Fruit fly (Drosophila melanogaster) whole organism, pupa: ENCODE measurements around the gene Jhbp6.

Source experiments
- CG10348 ChIP-seq: fragments of 200-800 bp; sonication (Bioruptor generic); IDR thresholded peaks from 2 replicates; pipeline ENCODE4 v1.3.6; 2022; ENCODE audit warnings: missing biosample characterization, missing genetic modification characterization
- CG12605 ChIP-seq: fragments of 200-800 bp; sonication (Bioruptor generic); IDR thresholded peaks from 2 replicates; pipeline ENCODE4 v1.3.6; 2022; ENCODE audit warnings: missing biosample characterization, missing genetic modification characterization
- CG13204 ChIP-seq: fragments of 200-800 bp; sonication (Bioruptor generic); optimal IDR thresholded peaks from 2 replicates; lab custom pipeline; 2018; ENCODE audit warnings: missing biosample characterization, mild to moderate bottlenecking, missing genetic modification characterization, moderate library complexity
- CG14655 ChIP-seq: fragments of 200-800 bp; sonication (Bioruptor generic); optimal IDR thresholded peaks from 3 replicates; lab custom pipeline; 2017; ENCODE audit warnings: mild to moderate bottlenecking, missing biosample characterization, missing genetic modification reagents, missing genetic modification characterization
- CG15710 ChIP-seq: fragments of 200-800 bp; sonication (Bioruptor generic); optimal IDR thresholded peaks from 2 replicates; lab custom pipeline; 2018; ENCODE audit warnings: missing biosample characterization, mild to moderate bottlenecking, missing genetic modification characterization, moderate library complexity
- CG17806 ChIP-seq: fragments of 200-800 bp; sonication (Bioruptor generic); optimal IDR thresholded peaks from 2 replicates; lab custom pipeline; 2018; ENCODE audit warnings: missing biosample characterization, mild to moderate bottlenecking, missing genetic modification characterization, moderate library complexity
- CG32121 ChIP-seq: fragments of 200-800 bp; sonication (Bioruptor generic); IDR thresholded peaks from 2 replicates; pipeline ENCODE4 v1.3.6; 2022; ENCODE audit warnings: missing biosample characterization, missing genetic modification characterization
- CG34367 ChIP-seq: fragments of 200-800 bp; sonication (Bioruptor generic); optimal IDR thresholded peaks from 2 replicates; lab custom pipeline; 2018; ENCODE audit warnings: missing biosample characterization, mild to moderate bottlenecking, missing genetic modification characterization
- CG4496 ChIP-seq: fragments of 200-800 bp; sonication (Bioruptor generic); IDR thresholded peaks from 3 replicates; pipeline ENCODE4 v1.3.6; 2022; ENCODE audit warnings: missing biosample characterization, missing genetic modification characterization
- CG8159 ChIP-seq: fragments of 200-800 bp; sonication (Bioruptor generic); optimal IDR thresholded peaks from 3 replicates; lab custom pipeline; 2018; ENCODE audit warnings: missing biosample characterization, mild to moderate bottlenecking, missing genetic modification characterization, moderate library complexity
- CG8301 ChIP-seq: fragments of 200-800 bp; sonication (Bioruptor generic); optimal IDR thresholded peaks from 2 replicates; lab custom pipeline; 2018; ENCODE audit warnings: missing biosample characterization, mild to moderate bottlenecking, missing genetic modification characterization
- CG9948 ChIP-seq: fragments of 200-800 bp; sonication (Bioruptor generic); optimal IDR thresholded peaks from 2 replicates; lab custom pipeline; 2018; ENCODE audit warnings: missing biosample characterization, mild to moderate bottlenecking, missing genetic modification characterization, moderate library complexity
- D1 ChIP-seq: fragments of 200-800 bp; sonication (Bioruptor generic); optimal IDR thresholded peaks from 2 replicates; lab custom pipeline; 2018; ENCODE audit warnings: missing biosample characterization, mild to moderate bottlenecking, missing genetic modification characterization, moderate library complexity
- EcR ChIP-seq: fragments of 200-800 bp; sonication (Bioruptor generic); optimal IDR thresholded peaks from 3 replicates; lab custom pipeline; 2019; ENCODE audit warnings: missing biosample characterization, missing genetic modification characterization, mild to moderate bottlenecking, moderate library complexity, missing genetic modification reagents
- Ets98B ChIP-seq: fragments of 200-800 bp; sonication (Bioruptor generic); IDR thresholded peaks from 2 replicates; pipeline ENCODE4 v1.3.6; 2022; ENCODE audit warnings: missing biosample characterization, missing genetic modification characterization
- Pif1A ChIP-seq: fragments of 200-800 bp; sonication (Bioruptor generic); optimal IDR thresholded peaks from 3 replicates; lab custom pipeline; 2016; ENCODE audit warnings: missing biosample characterization, missing genetic modification characterization
- Pif1B ChIP-seq: fragments of 200-800 bp; sonication (Bioruptor generic); optimal IDR thresholded peaks from 3 replicates; lab custom pipeline; 2016; ENCODE audit warnings: missing biosample characterization, missing genetic modification characterization
- Snoo ChIP-seq: fragments of 200-800 bp; sonication (Bioruptor generic); optimal IDR thresholded peaks from 3 replicates; lab custom pipeline; 2017; ENCODE audit warnings: missing biosample characterization, mild to moderate bottlenecking, missing genetic modification characterization, inconsistent platforms
- fd96Ca ChIP-seq: fragments of 200-800 bp; sonication (Bioruptor generic); IDR thresholded peaks from 3 replicates; pipeline ENCODE4 v1.3.6; 2022; ENCODE audit warnings: missing biosample characterization, missing genetic modification characterization
- gl ChIP-seq: fragments of 200-800 bp; sonication (Bioruptor generic); optimal IDR thresholded peaks from 2 replicates; lab custom pipeline; 2018; ENCODE audit warnings: missing biosample characterization, mild to moderate bottlenecking, missing genetic modification characterization
- rn ChIP-seq: fragments of 200-800 bp; sonication (Bioruptor generic); IDR thresholded peaks from 2 replicates; pipeline ENCODE4 v1.3.6; 2022; ENCODE audit warnings: missing biosample characterization, missing genetic modification characterization

Jhbp6 gene

dm6 chr3L:22724046-22724771 is 54.5 kb downstream of the Jhbp6 start:
- TF ChIP-seq CG15710 (tag; lab: Kevin White, UChicago) (no peak), Pif1B (GFP tag; lab: Kevin White, UChicago) (no peak), CG12605 (GFP tag; lab: Robert Waterston, UW) (no peak), CG8301 (tag; lab: Kevin White, UChicago) (no peak), CG4496 (GFP tag; lab: Robert Waterston, UW) (no peak), CG9948 (tag; lab: Kevin White, UChicago) (no peak), Pif1A (GFP tag; lab: Kevin White, UChicago) (no peak), CG10348 (GFP tag; lab: Robert Waterston, UW) (no peak), fd96Ca (no peak)

dm6 chr3L:22727739-22728335 is 58.1 kb downstream of the Jhbp6 start, which contains the start of the genes CG14450 and CG11367:
TSS of gene CG14450 (minus strand) at chr3L:22727789.
TSS of gene CG11367 (plus strand) at chr3L:22728111.
- no peak for TF ChIP-seq CG8159 (tag; lab: Kevin White, UChicago)
- TF ChIP-seq CG34367 (tag; lab: Kevin White, UChicago): no peak
- peak; percentile 18 for TF ChIP-seq EcR (GFP tag; lab: Kevin White, UChicago)
- 0 out of 3 replicates have a peak, but pooled peaks have one; percentile 19 for TF ChIP-seq CG4496 (GFP tag; lab: Robert Waterston, UW)
- no peak for TF ChIP-seq CG10348 (GFP tag; lab: Robert Waterston, UW)
- no peak for TF ChIP-seq CG32121 (GFP tag; lab: Robert Waterston, UW)
- TF ChIP-seq rn: no peak
- TF ChIP-seq CG13204: peak; percentile 67
- TF ChIP-seq CG9948 (tag; lab: Kevin White, UChicago): no peak
- peak; percentile 26; the same call in 1 of the 2 replicates for TF ChIP-seq Ets98B
- TF ChIP-seq fd96Ca: no peak
- TF ChIP-seq CG14655: no peak
- no peak for TF ChIP-seq CG15710 (tag; lab: Kevin White, UChicago)
- no peak for TF ChIP-seq CG17806 (tag; lab: Kevin White, UChicago)
- 0 out of 2 replicates have a peak, but pooled peaks have one; percentile 34 for TF ChIP-seq CG12605 (GFP tag; lab: Robert Waterston, UW)
- no peak for TF ChIP-seq CG8301 (tag; lab: Kevin White, UChicago)
- TF ChIP-seq Pif1B (GFP tag; lab: Kevin White, UChicago): peak; percentile 55
- TF ChIP-seq D1 (tag; lab: Kevin White, UChicago): no peak
- no peak for TF ChIP-seq Snoo (tag; lab: Kevin White, UChicago)
- no peak for TF ChIP-seq gl (tag; lab: Kevin White, UChicago)
- no peak for TF ChIP-seq Pif1A (GFP tag; lab: Kevin White, UChicago)

DNA sequence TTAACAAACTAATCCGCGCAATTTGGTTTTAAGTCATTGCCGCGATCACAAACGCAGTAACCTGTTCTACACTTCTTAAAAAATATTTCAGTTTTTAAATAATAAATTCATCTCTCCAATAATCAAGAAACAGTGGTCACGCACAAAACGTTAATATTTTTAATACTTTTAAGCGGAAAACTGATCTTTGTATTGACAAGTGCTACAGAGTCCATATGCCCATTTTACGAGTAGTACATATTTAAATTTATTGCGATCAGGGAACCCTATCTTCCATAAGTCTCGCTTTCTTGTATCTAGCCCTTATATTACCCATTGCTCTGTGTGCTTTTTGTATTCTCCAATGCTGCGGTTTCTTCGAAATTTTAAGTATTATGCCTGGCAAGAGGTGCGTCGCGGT is 59.7 kb downstream of the Jhbp6 start, which contains the start of gene CG32454:
Gene CG32454, plus strand, starts transcription at position 301 of the 400 bp plus-strand sequence.
- no peak for TF ChIP-seq CG17806 (tag; lab: Kevin White, UChicago)
- no peak for TF ChIP-seq CG8301 (tag; lab: Kevin White, UChicago)
- TF ChIP-seq rn: no peak
- TF ChIP-seq CG4496 (GFP tag; lab: Robert Waterston, UW): no peak
- TF ChIP-seq Pif1A (GFP tag; lab: Kevin White, UChicago): no peak
